Worm (Caenorhabditis elegans) whole organism, mixed stage, embryonic: ENCODE data around the gene T03F6.4.

ENCODE experiments used
- ceh-39 ChIP-seq: fragments of 150-350 bp; optimal IDR thresholded peaks from 2 replicates; lab custom pipeline; 2014; ENCODE audit warnings: missing biosample characterization, missing genetic modification characterization
- elt-1 ChIP-seq: sonication (generic microtip); optimal IDR thresholded peaks from 2 replicates; lab custom pipeline; 2017; ENCODE audit warnings: missing genetic modification characterization, mild to moderate bottlenecking, missing compliant biosample characterization, antibody characterized with exemption, moderate library complexity, borderline replicate concordance; ENCODE audit not compliant: insufficient read depth
- ztf-11 ChIP-seq: fragments of 150-350 bp; optimal IDR thresholded peaks from 2 replicates; lab custom pipeline; 2014; ENCODE audit warnings: missing biosample characterization, missing genetic modification characterization

- no peak for TF ChIP-seq ceh-39 (tag; lab: Kevin White, UChicago)
- no peak for TF ChIP-seq elt-1
- TF ChIP-seq ztf-11 (tag; lab: Kevin White, UChicago) = no peak
Observed at ce11 chrIII:13340504-13341274, 45.3 kb upstream of the T03F6.4 start.
